Worm (Caenorhabditis elegans) whole organism, L4/young adult: ENCODE results near the gene W01G7.4.

ENCODE experiments used
- W03F9.2 ChIP-seq: fragments of 150-350 bp; optimal IDR thresholded peaks from 2 replicates; lab custom pipeline; 2014; ENCODE audit warnings: missing biosample characterization, missing genetic modification characterization
- him-1 ChIP-seq: sonication (generic microtip); optimal IDR thresholded peaks from 2 replicates; lab custom pipeline; 2016; ENCODE audit warnings: missing genotype, missing genetic modification reagents, missing genetic modification characterization, missing compliant biosample characterization

- TF ChIP-seq him-1 (tag; lab: Kevin White, UChicago) (no peak), W03F9.2 (no peak)
Observed at ce11 chrII:14097518-14097917, 37.0 kb downstream of the W01G7.4 start, which contains the start of gene Y39G8C.2.
